Fruit fly (Drosophila melanogaster): ENCODE measurements around the gene CG3982.

The CG3982 gene

DNA sequence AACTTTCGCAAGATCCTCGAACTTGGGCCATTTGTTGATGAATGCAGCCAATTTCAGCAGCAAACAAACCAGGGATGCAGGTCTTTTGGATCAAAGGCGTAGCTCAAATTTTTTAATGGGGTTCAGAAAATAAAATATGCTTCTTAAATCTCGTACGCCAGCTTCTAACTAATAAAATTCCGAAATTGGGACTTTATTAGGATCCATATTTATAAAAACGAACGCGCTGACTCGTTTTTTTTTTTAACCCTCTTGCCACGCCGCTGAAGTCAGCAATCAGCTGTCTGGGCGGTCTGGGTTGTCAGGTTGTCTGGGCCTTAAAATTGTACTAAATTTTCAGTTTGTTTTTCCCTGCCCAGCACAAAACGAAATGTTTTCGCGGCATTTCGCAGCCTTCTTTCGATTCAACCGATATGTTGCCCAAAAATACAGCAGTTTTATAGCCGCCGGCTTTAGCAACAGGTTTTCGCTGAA lies 40.5 kb upstream of the CG3982 start, which contains the start of gene CG3437 (continued):
- peak; percentile 98 for TF ChIP-seq Asciz (GFP tag; optimal IDR thresholded peaks at IDR 0.05)
- peak; percentile 98 for TF ChIP-seq CG4617 (GFP tag; optimal IDR thresholded peaks at IDR 0.05; ENCODE audit: borderline replicate concordance)
- peak; percentile 99 for TF ChIP-seq H2.0 (GFP tag; IDR thresholded peaks at IDR 0.05)
- TF ChIP-seq CG34422 (GFP tag; IDR thresholded peaks at IDR 0.05): peak; percentile 100
- TF ChIP-seq B-H1 (GFP tag; IDR thresholded peaks at IDR 0.05): peak; percentile 99
- TF ChIP-seq Dek (tag; optimal IDR thresholded peaks at IDR 0.05): peak; percentile 98
- TF ChIP-seq Kr (GFP tag; optimal IDR thresholded peaks at IDR 0.05): peak; percentile 71
- peak; percentile 99 for TF ChIP-seq Optix (GFP tag; IDR thresholded peaks at IDR 0.05)
- peak; percentile 95 for TF ChIP-seq p53 (GFP tag; optimal IDR thresholded peaks at IDR 0.05)
- peak; percentile 97 for TF ChIP-seq ham (GFP tag; IDR thresholded peaks at IDR 0.05)
- TF ChIP-seq CG4328 (GFP tag; optimal IDR thresholded peaks at IDR 0.05): peak; percentile 97
- TF ChIP-seq CG3726 (GFP tag; IDR thresholded peaks at IDR 0.05): peak; percentile 99
- peak; percentile 97 for TF ChIP-seq CG2202 (tag; optimal IDR thresholded peaks at IDR 0.05)
- TF ChIP-seq HLH3B (GFP tag; IDR thresholded peaks at IDR 0.05): peak; percentile 99
- peak; percentile 76 for TF ChIP-seq pros (GFP tag; optimal IDR thresholded peaks at IDR 0.05)
- no peak for TF ChIP-seq cad (GFP tag; optimal IDR thresholded peaks at IDR 0.05)
- peak; percentile 99 for TF ChIP-seq CG13624 (GFP tag; optimal IDR thresholded peaks at IDR 0.05)
- peak; percentile 98 for TF ChIP-seq CG6854 (GFP tag; optimal IDR thresholded peaks at IDR 0.05)
- peak; percentile 94 for TF ChIP-seq tap (tag; optimal IDR thresholded peaks at IDR 0.05)
- TF ChIP-seq CG10147 (GFP tag; optimal IDR thresholded peaks at IDR 0.05): peak; percentile 98
- TF ChIP-seq schlank (tag; optimal IDR thresholded peaks at IDR 0.05): peak; percentile 96
- peak; percentile 98 for TF ChIP-seq CrebB (tag; optimal IDR thresholded peaks at IDR 0.05)
- TF ChIP-seq CG10321 (GFP tag; IDR thresholded peaks at IDR 0.05): peak; percentile 87
- TF ChIP-seq ap (GFP tag; IDR thresholded peaks at IDR 0.05): peak; percentile 99
- TF ChIP-seq Oaz (GFP tag; IDR thresholded peaks at IDR 0.05): peak; percentile 98
- TF ChIP-seq cwo (GFP tag; optimal IDR thresholded peaks at IDR 0.05): peak; percentile 97
- peak; percentile 98 for TF ChIP-seq CG7271 (tag; optimal IDR thresholded peaks at IDR 0.05)
- no peak for TF ChIP-seq zen2 (GFP tag; IDR thresholded peaks at IDR 0.05; ENCODE audit: partially characterized antibody)
- no peak for TF ChIP-seq Doc3 (GFP tag; IDR thresholded peaks at IDR 0.05; ENCODE audit: partially characterized antibody)
- peak; percentile 98 for TF ChIP-seq shn (GFP tag; optimal IDR thresholded peaks at IDR 0.05)
- peak; percentile 95 for TF ChIP-seq Lhr (GFP tag; optimal IDR thresholded peaks at IDR 0.05)
- peak; percentile 98 for TF ChIP-seq CG9609 (GFP tag; optimal IDR thresholded peaks at IDR 0.05)
- TF ChIP-seq Awh (GFP tag; IDR thresholded peaks at IDR 0.05): peak; percentile 99
- TF ChIP-seq Vsx1 (GFP tag; optimal IDR thresholded peaks at IDR 0.05): peak; percentile 97
- TF ChIP-seq CG42726 (GFP tag; IDR thresholded peaks at IDR 0.05; ENCODE audit: partially characterized antibody): no peak
- TF ChIP-seq wor (GFP tag; IDR thresholded peaks at IDR 0.05): peak; percentile 97
- TF ChIP-seq CG1529 (GFP tag; optimal IDR thresholded peaks at IDR 0.05): peak; percentile 97
- TF ChIP-seq HHEX (GFP tag; optimal IDR thresholded peaks at IDR 0.05): peak; percentile 99
- TF ChIP-seq danr (GFP tag; IDR thresholded peaks at IDR 0.05): peak; percentile 99
- peak; percentile 99 for TF ChIP-seq Fer1 (GFP tag; optimal IDR thresholded peaks at IDR 0.05)
- peak; percentile 99 for TF ChIP-seq lmd (GFP tag; IDR thresholded peaks at IDR 0.05)
- TF ChIP-seq Opbp (GFP tag; IDR thresholded peaks at IDR 0.05; ENCODE audit: partially characterized antibody): peak; percentile 48; the same call in 1 of the 3 replicates
- TF ChIP-seq gsb (GFP tag; IDR thresholded peaks at IDR 0.05): peak; percentile 99
- TF ChIP-seq CG12071 (GFP tag; optimal IDR thresholded peaks at IDR 0.05): peak; percentile 99
- TF ChIP-seq Antp (GFP tag; optimal IDR thresholded peaks at IDR 0.05): peak; percentile 99
- TF ChIP-seq lbe (GFP tag; optimal IDR thresholded peaks at IDR 0.05): peak; percentile 97
- peak; percentile 97 for TF ChIP-seq scrt (GFP tag; optimal IDR thresholded peaks at IDR 0.05)
- peak; percentile 99 for TF ChIP-seq CG11085 (GFP tag; IDR thresholded peaks at IDR 0.05)
- peak; percentile 97 for TF ChIP-seq MTF-1 (GFP tag; optimal IDR thresholded peaks at IDR 0.05; ENCODE audit: borderline replicate concordance)
- peak; percentile 99 for TF ChIP-seq CG10959 (GFP tag; IDR thresholded peaks at IDR 0.05)

Measured in whole organism, embryonic.